Worm (Caenorhabditis elegans) whole organism, late embryonic: Measurements from ENCODE around the gene ZK1010.4.

Experiments used
- ama-1 ChIP-seq: fragments of 150-350 bp; optimal IDR thresholded peaks from 2 replicates; lab custom pipeline; 2014
- elt-2 ChIP-seq: sonication (generic microtip); optimal IDR thresholded peaks from 2 replicates; lab custom pipeline; 2016; ENCODE audit warnings: missing genetic modification reagents, missing genetic modification characterization, missing compliant biosample characterization

ce11 chrIII:12993055-12993454 lies 12.2 kb downstream of the ZK1010.4 start:
- TF ChIP-seq ama-1 (lab: Kevin White, UChicago) (no peak), elt-2 (tag; lab: Kevin White, UChicago) (no peak)
